Fruit fly (Drosophila melanogaster): ENCODE measurements around the gene CG18809.

The CG18809 gene

DNA sequence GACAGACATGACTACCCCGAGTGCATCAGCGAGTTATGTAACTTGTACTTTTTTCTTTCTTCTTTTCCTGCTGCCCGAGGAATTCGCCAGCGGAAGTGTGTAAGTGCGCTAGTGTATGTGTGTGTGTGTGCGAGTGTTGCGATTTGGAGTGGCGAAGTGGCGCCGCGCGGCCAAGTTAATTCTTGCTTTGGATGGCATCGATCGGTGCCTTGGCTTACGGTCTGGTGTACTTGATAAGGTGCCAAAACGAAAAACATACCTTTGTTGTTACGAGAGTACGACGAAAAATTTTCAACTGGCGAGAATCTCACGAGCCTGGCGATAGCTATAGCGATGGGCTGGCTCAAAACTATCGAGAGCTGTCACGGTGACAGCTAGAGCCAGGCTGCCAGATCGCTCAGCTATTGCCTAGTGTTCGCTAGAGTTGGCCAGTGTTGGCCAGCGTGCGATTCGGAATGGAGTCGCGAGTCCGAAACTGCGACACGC, at the start of gene CG18809, which contains the start of the genes COX6B, CG33932 and Rpp20:
TSS of gene CG18809 (minus strand) at position 333 of the 486 bp plus-strand sequence.
TSS of gene COX6B (minus strand) at position 333 of the 486 bp plus-strand sequence.
TSS of gene CG33932 (plus strand) at position 429 of the 486 bp plus-strand sequence.
TSS of gene Rpp20 (plus strand) at position 429 of the 486 bp plus-strand sequence.
- TF ChIP-seq rn (GFP tag; IDR thresholded peaks at IDR 0.05) (no peak), CG13204 (GFP tag; optimal IDR thresholded peaks at IDR 0.05) (no peak), CG8301 (tag; optimal IDR thresholded peaks at IDR 0.05) (no peak), CG34367 (tag; optimal IDR thresholded peaks at IDR 0.05) (no peak), Pif1A (GFP tag; optimal IDR thresholded peaks at IDR 0.05) (no peak), D1 (tag; optimal IDR thresholded peaks at IDR 0.05) (no peak), fd96Ca (GFP tag; IDR thresholded peaks at IDR 0.05) (peak; percentile 68), CG32121 (GFP tag; IDR thresholded peaks at IDR 0.05) (no peak), CG9948 (tag; optimal IDR thresholded peaks at IDR 0.05) (no peak), Snoo (tag; optimal IDR thresholded peaks at IDR 0.05) (peak; percentile 37), EcR (GFP tag; optimal IDR thresholded peaks at IDR 0.05) (peak; percentile 22), Ets98B (GFP tag; IDR thresholded peaks at IDR 0.05) (peak; percentile 46; the same call in 1 of the 2 replicates), CG8159 (tag; optimal IDR thresholded peaks at IDR 0.05) (peak; percentile 25), CG4496 (GFP tag; IDR thresholded peaks at IDR 0.05) (peak; percentile 21; the same call in 1 of the 3 replicates), CG15710 (tag; optimal IDR thresholded peaks at IDR 0.05) (peak; percentile 25), CG10348 (GFP tag; IDR thresholded peaks at IDR 0.05) (no peak), CG14655 (GFP tag; optimal IDR thresholded peaks at IDR 0.05) (no peak), CG12605 (GFP tag; IDR thresholded peaks at IDR 0.05) (peak; percentile 38; the same call in 1 of the 2 replicates), Pif1B (GFP tag; optimal IDR thresholded peaks at IDR 0.05) (no peak), CG17806 (tag; optimal IDR thresholded peaks at IDR 0.05) (peak; percentile 11), gl (tag; optimal IDR thresholded peaks at IDR 0.05) (peak; percentile 7)

DNA sequence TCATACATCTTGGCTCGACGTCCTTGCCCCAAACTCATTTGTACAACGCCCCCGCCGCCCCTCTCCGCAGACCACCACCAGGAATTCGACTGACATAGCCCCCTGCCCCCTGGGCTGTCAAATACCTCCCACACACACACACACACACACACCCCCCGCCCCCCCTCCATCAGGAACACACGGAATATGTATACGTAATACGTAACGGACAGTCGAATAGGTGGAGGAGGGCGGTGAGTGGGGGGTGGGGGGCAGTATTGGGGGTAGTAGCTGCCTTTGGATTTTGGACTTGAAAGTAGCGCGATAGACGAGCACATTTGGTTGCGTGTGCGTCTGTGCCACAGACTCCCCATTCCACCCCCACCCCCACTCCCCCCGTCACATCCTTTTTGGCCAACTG, 48.4 kb upstream of the CG18809 start:
- TF ChIP-seq CG8301 (tag; optimal IDR thresholded peaks at IDR 0.05) (no peak), CG13204 (GFP tag; optimal IDR thresholded peaks at IDR 0.05) (no peak), CG10348 (GFP tag; IDR thresholded peaks at IDR 0.05) (no peak), CG9948 (tag; optimal IDR thresholded peaks at IDR 0.05) (no peak), Pif1A (GFP tag; optimal IDR thresholded peaks at IDR 0.05) (no peak), Ets98B (GFP tag; IDR thresholded peaks at IDR 0.05) (no peak), CG15710 (tag; optimal IDR thresholded peaks at IDR 0.05) (no peak), gl (tag; optimal IDR thresholded peaks at IDR 0.05) (no peak), Snoo (tag; optimal IDR thresholded peaks at IDR 0.05) (no peak), CG8159 (tag; optimal IDR thresholded peaks at IDR 0.05) (no peak), CG4496 (GFP tag; IDR thresholded peaks at IDR 0.05) (no peak), D1 (tag; optimal IDR thresholded peaks at IDR 0.05) (no peak)

DNA sequence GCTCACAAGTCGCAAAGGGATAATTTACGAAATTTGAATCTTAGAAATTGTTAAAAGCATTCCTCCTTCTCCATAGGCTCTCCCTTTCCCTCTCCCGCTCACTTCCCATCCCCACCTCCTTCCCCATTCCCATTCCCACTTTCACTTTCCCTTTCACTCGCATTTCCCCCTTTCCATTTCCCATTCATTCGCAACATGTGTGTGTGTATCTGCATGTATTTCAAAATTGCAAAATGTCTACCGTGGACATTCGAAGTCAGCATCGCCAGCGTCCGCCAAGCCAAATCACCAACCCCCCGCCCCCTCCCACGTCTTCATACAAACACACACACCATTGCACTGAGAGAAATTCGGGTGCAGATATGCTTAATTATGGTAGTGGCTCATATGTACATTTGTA, 47.7 kb upstream of the CG18809 start:
- no peak for TF ChIP-seq CG32121 (GFP tag; IDR thresholded peaks at IDR 0.05)
- TF ChIP-seq rn (GFP tag; IDR thresholded peaks at IDR 0.05): no peak
- TF ChIP-seq CG34367 (tag; optimal IDR thresholded peaks at IDR 0.05): no peak
- no peak for TF ChIP-seq Ets98B (GFP tag; IDR thresholded peaks at IDR 0.05)
- no peak for TF ChIP-seq CG14655 (GFP tag; optimal IDR thresholded peaks at IDR 0.05)
- no peak for TF ChIP-seq CG10348 (GFP tag; IDR thresholded peaks at IDR 0.05)
- TF ChIP-seq CG17806 (tag; optimal IDR thresholded peaks at IDR 0.05): no peak
- no peak for TF ChIP-seq fd96Ca (GFP tag; IDR thresholded peaks at IDR 0.05)
- no peak for TF ChIP-seq D1 (tag; optimal IDR thresholded peaks at IDR 0.05)
- TF ChIP-seq EcR (GFP tag; optimal IDR thresholded peaks at IDR 0.05): no peak
- no peak for TF ChIP-seq gl (tag; optimal IDR thresholded peaks at IDR 0.05)
- no peak for TF ChIP-seq CG8159 (tag; optimal IDR thresholded peaks at IDR 0.05)
- no peak for TF ChIP-seq CG9948 (tag; optimal IDR thresholded peaks at IDR 0.05)
- TF ChIP-seq CG15710 (tag; optimal IDR thresholded peaks at IDR 0.05): no peak
- no peak for TF ChIP-seq Snoo (tag; optimal IDR thresholded peaks at IDR 0.05)
- no peak for TF ChIP-seq CG4496 (GFP tag; IDR thresholded peaks at IDR 0.05)
- no peak for TF ChIP-seq CG8301 (tag; optimal IDR thresholded peaks at IDR 0.05)

DNA sequence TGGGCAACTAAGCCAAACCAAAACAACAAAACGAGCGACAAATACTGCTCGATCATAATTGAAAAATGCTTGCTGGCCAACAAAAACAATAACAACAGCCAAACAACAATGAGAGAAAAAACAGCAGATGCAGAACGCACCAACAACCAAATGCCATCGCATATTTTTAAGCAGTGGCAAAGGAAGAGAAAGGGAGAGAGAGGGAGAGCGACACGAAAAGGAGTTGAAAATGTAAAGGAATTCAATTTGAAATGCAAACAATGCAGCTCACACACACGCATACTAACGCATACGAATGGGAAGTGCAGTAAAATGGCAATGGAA, 44.4 kb upstream of the CG18809 start:
- TF ChIP-seq gl (tag; optimal IDR thresholded peaks at IDR 0.05) (no peak), CG15710 (tag; optimal IDR thresholded peaks at IDR 0.05) (no peak), CG34367 (tag; optimal IDR thresholded peaks at IDR 0.05) (no peak), fd96Ca (GFP tag; IDR thresholded peaks at IDR 0.05) (no peak), Pif1B (GFP tag; optimal IDR thresholded peaks at IDR 0.05) (no peak), Pif1A (GFP tag; optimal IDR thresholded peaks at IDR 0.05) (no peak)

DNA sequence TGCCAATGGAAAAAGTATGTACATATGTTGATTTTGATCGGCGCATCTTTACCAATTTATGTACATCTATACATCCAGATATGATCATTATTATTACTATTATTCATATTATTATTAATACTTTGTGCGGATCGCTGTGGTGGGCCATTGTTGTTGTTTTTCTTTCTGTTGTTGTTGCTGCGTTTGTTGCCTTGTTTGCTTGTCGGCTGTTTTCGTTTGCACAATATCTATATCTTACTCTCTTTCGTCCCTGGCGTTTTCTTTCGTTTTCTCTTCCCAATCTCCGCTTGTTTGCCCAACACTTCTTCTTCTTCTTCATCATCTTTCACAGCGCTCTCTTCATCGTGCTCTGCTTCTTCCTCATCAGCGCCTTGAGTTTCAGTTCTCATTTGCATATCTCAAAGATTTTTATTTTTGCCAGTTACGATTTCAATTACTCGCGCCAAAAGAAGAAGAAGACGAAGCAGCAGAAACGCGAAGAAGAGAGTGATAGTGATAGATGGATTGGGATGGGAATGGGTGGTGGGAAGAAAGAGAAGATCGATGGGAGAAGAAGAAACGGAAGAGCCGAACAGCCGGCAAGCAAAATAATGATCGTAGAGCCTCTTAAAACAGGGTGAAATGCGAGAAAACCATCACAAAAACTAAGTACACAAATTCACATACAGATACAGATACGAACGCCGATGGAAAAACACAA, 43.9 kb upstream of the CG18809 start:
- TF ChIP-seq fd96Ca (GFP tag; IDR thresholded peaks at IDR 0.05): no peak
- 0 out of 3 replicates have a peak, but pooled peaks have one; percentile 21 for TF ChIP-seq CG4496 (GFP tag; IDR thresholded peaks at IDR 0.05)

DNA sequence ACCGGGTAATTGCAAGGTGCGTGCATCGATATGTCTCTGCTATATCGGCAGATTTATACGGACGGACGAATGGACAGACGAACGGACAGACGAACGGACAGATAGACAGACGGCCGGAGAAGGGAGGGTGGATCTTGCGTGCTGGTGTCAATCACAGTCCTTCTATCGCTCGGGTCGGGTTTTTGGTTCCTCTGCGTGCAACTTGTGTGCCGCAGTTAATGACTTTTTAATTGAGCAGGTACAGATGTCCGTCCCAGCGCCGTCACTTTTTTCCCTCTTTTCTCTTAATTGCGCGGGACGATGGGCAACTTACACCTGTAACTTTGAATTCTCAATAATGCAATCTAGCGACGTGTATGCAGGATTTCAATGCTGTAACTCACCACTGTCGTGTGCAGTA, 42.7 kb upstream of the CG18809 start:
- TF ChIP-seq CG32121 (GFP tag; IDR thresholded peaks at IDR 0.05): no peak
- TF ChIP-seq CG15710 (tag; optimal IDR thresholded peaks at IDR 0.05): no peak
- no peak for TF ChIP-seq D1 (tag; optimal IDR thresholded peaks at IDR 0.05)
- no peak for TF ChIP-seq CG10348 (GFP tag; IDR thresholded peaks at IDR 0.05)
- TF ChIP-seq Ets98B (GFP tag; IDR thresholded peaks at IDR 0.05): no peak
- TF ChIP-seq Pif1B (GFP tag; optimal IDR thresholded peaks at IDR 0.05): no peak
- TF ChIP-seq CG8301 (tag; optimal IDR thresholded peaks at IDR 0.05): no peak
- TF ChIP-seq Snoo (tag; optimal IDR thresholded peaks at IDR 0.05): no peak
- TF ChIP-seq CG34367 (tag; optimal IDR thresholded peaks at IDR 0.05): no peak
- TF ChIP-seq fd96Ca (GFP tag; IDR thresholded peaks at IDR 0.05): no peak
- no peak for TF ChIP-seq EcR (GFP tag; optimal IDR thresholded peaks at IDR 0.05)
- no peak for TF ChIP-seq CG17806 (tag; optimal IDR thresholded peaks at IDR 0.05)
- TF ChIP-seq Pif1A (GFP tag; optimal IDR thresholded peaks at IDR 0.05): no peak
- TF ChIP-seq gl (tag; optimal IDR thresholded peaks at IDR 0.05): no peak
- TF ChIP-seq CG13204 (GFP tag; optimal IDR thresholded peaks at IDR 0.05): no peak
- TF ChIP-seq CG4496 (GFP tag; IDR thresholded peaks at IDR 0.05): no peak

Data from whole organism, pupa.